Fruit fly (Drosophila melanogaster) whole organism, pupa: ENCODE measurements around the gene CG43321.

Source experiments
- CG14655 ChIP-seq: fragments of 200-800 bp; sonication (Bioruptor generic); optimal IDR thresholded peaks from 3 replicates; lab custom pipeline; 2017; ENCODE audit warnings: mild to moderate bottlenecking, missing biosample characterization, missing genetic modification reagents, missing genetic modification characterization
- CG15710 ChIP-seq: fragments of 200-800 bp; sonication (Bioruptor generic); optimal IDR thresholded peaks from 2 replicates; lab custom pipeline; 2018; ENCODE audit warnings: missing biosample characterization, mild to moderate bottlenecking, missing genetic modification characterization, moderate library complexity
- CG34367 ChIP-seq: fragments of 200-800 bp; sonication (Bioruptor generic); optimal IDR thresholded peaks from 2 replicates; lab custom pipeline; 2018; ENCODE audit warnings: missing biosample characterization, mild to moderate bottlenecking, missing genetic modification characterization
- CG4496 ChIP-seq: fragments of 200-800 bp; sonication (Bioruptor generic); IDR thresholded peaks from 3 replicates; pipeline ENCODE4 v1.3.6; 2022; ENCODE audit warnings: missing biosample characterization, missing genetic modification characterization
- CG8159 ChIP-seq: fragments of 200-800 bp; sonication (Bioruptor generic); optimal IDR thresholded peaks from 3 replicates; lab custom pipeline; 2018; ENCODE audit warnings: missing biosample characterization, mild to moderate bottlenecking, missing genetic modification characterization, moderate library complexity
- CG8301 ChIP-seq: fragments of 200-800 bp; sonication (Bioruptor generic); optimal IDR thresholded peaks from 2 replicates; lab custom pipeline; 2018; ENCODE audit warnings: missing biosample characterization, mild to moderate bottlenecking, missing genetic modification characterization
- CG9948 ChIP-seq: fragments of 200-800 bp; sonication (Bioruptor generic); optimal IDR thresholded peaks from 2 replicates; lab custom pipeline; 2018; ENCODE audit warnings: missing biosample characterization, mild to moderate bottlenecking, missing genetic modification characterization, moderate library complexity
- EcR ChIP-seq: fragments of 200-800 bp; sonication (Bioruptor generic); optimal IDR thresholded peaks from 3 replicates; lab custom pipeline; 2019; ENCODE audit warnings: missing biosample characterization, missing genetic modification characterization, mild to moderate bottlenecking, moderate library complexity, missing genetic modification reagents
- Pif1B ChIP-seq: fragments of 200-800 bp; sonication (Bioruptor generic); optimal IDR thresholded peaks from 3 replicates; lab custom pipeline; 2016; ENCODE audit warnings: missing biosample characterization, missing genetic modification characterization
- gl ChIP-seq: fragments of 200-800 bp; sonication (Bioruptor generic); optimal IDR thresholded peaks from 2 replicates; lab custom pipeline; 2018; ENCODE audit warnings: missing biosample characterization, mild to moderate bottlenecking, missing genetic modification characterization

- TF ChIP-seq CG14655 (GFP tag; lab: Kevin White, UChicago) (no peak), CG34367 (tag; lab: Kevin White, UChicago) (no peak), CG9948 (tag; lab: Kevin White, UChicago) (no peak), CG4496 (GFP tag; lab: Robert Waterston, UW) (no peak), CG8159 (no peak), CG15710 (tag; lab: Kevin White, UChicago) (no peak), CG8301 (no peak), gl (tag; lab: Kevin White, UChicago) (no peak), EcR (GFP tag; lab: Kevin White, UChicago) (no peak), Pif1B (GFP tag; lab: Kevin White, UChicago) (no peak)
Measured at dm6 chr2L:7047703-7048102, 35.6 kb downstream of the CG43321 start.
